Fruit fly (Drosophila melanogaster): ENCODE data around the gene Or85f.

Gene Or85f

dm6 chr3R:9399951-9400392 is 2.0 kb downstream of the Or85f start, which contains the start of gene CG34117 (continued):
- TF ChIP-seq CG2202 (tag; optimal IDR thresholded peaks at IDR 0.05) (peak; percentile 50), NC2α (GFP tag; optimal IDR thresholded peaks at IDR 0.05) (no peak), lbe (GFP tag; optimal IDR thresholded peaks at IDR 0.05) (peak; percentile 70), Bdp1 (GFP tag; optimal IDR thresholded peaks at IDR 0.05) (peak; percentile 6), Xbp1 (GFP tag; optimal IDR thresholded peaks at IDR 0.05) (peak; percentile 91), pfk (GFP tag; optimal IDR thresholded peaks at IDR 0.05) (peak; percentile 32), luna (GFP tag; optimal IDR thresholded peaks at IDR 0.05) (no peak), Atf-2 (GFP tag; optimal IDR thresholded peaks at IDR 0.05) (peak; percentile 38), CG2678 (tag; optimal IDR thresholded peaks at IDR 0.05) (peak; percentile 85), mirr (GFP tag; optimal IDR thresholded peaks at IDR 0.05) (peak; percentile 17), repo (GFP tag; optimal IDR thresholded peaks at IDR 0.05) (peak; percentile 18), tin (GFP tag; optimal IDR thresholded peaks at IDR 0.05) (peak; percentile 79), Hr3 (GFP tag; optimal IDR thresholded peaks at IDR 0.05) (peak; percentile 82), fd3F (GFP tag; optimal IDR thresholded peaks at IDR 0.05) (peak; percentile 68), CG10979 (tag; optimal IDR thresholded peaks at IDR 0.05) (peak; percentile 75), CG1529 (GFP tag; optimal IDR thresholded peaks at IDR 0.05) (peak; percentile 45), CG11085 (GFP tag; IDR thresholded peaks at IDR 0.05) (peak; percentile 83), MBD-R2 (GFP tag; IDR thresholded peaks at IDR 0.05) (peak; percentile 94), CG8924 (tag; optimal IDR thresholded peaks at IDR 0.05) (peak; percentile 88), en (GFP tag; optimal IDR thresholded peaks at IDR 0.05) (no peak), CG17612 (GFP tag; IDR thresholded peaks at IDR 0.05) (peak; percentile 5; the same call in 1 of the 2 replicates), Rx (GFP tag; IDR thresholded peaks at IDR 0.05) (peak; percentile 58), sna (GFP tag; IDR thresholded peaks at IDR 0.05; ENCODE audit: partially characterized antibody) (no peak), dm (GFP tag; optimal IDR thresholded peaks at IDR 0.05) (peak; percentile 17), lilli (GFP tag; optimal IDR thresholded peaks at IDR 0.05) (peak; percentile 85), lov (optimal IDR thresholded peaks at IDR 0.05) (no peak), lov (GFP tag; IDR thresholded peaks at IDR 0.05) (no peak), CG30431 (GFP tag; optimal IDR thresholded peaks at IDR 0.05) (peak; percentile 27), CG9727 (GFP tag; optimal IDR thresholded peaks at IDR 0.05) (peak; percentile 84), CG31365 (tag; optimal IDR thresholded peaks at IDR 0.05) (no peak), CG13775 (GFP tag; optimal IDR thresholded peaks at IDR 0.05) (peak; percentile 80), CG2116 (GFP tag; optimal IDR thresholded peaks at IDR 0.05) (peak; percentile 54), CG10209 (GFP tag; optimal IDR thresholded peaks at IDR 0.05) (peak; percentile 77), Hmx (GFP tag; optimal IDR thresholded peaks at IDR 0.05) (peak; percentile 49), bowl (GFP tag; IDR thresholded peaks at IDR 0.05) (no peak), CG8290 (GFP tag; optimal IDR thresholded peaks at IDR 0.05) (peak; percentile 54), CG8290 (tag; optimal IDR thresholded peaks at IDR 0.05) (peak in 1 of 2 experiments; percentile 79), CG11696 (GFP tag; IDR thresholded peaks at IDR 0.05) (peak; percentile 60), ato (GFP tag; IDR thresholded peaks at IDR 0.05; ENCODE audit: partially characterized antibody) (no peak), ci (GFP tag; IDR thresholded peaks at IDR 0.05) (peak; percentile 84), otp (GFP tag; IDR thresholded peaks at IDR 0.05) (peak; percentile 66; the same call in 2 of the 3 replicates), CG6689 (GFP tag; IDR thresholded peaks at IDR 0.05) (peak; percentile 76), CG13287 (GFP tag; IDR thresholded peaks at IDR 0.05; ENCODE audit: partially characterized antibody) (peak; percentile 56), CG15601 (tag; optimal IDR thresholded peaks at IDR 0.05) (peak; percentile 71), pho (GFP tag; optimal IDR thresholded peaks at IDR 0.05) (peak; percentile 47), sc (optimal IDR thresholded peaks at IDR 0.05) (no peak), sc (GFP tag; optimal IDR thresholded peaks at IDR 0.05) (peak; percentile 58), CG11247 (GFP tag; IDR thresholded peaks at IDR 0.05) (peak; percentile 73), ERR (GFP tag; optimal IDR thresholded peaks at IDR 0.05) (peak; percentile 16), dysf (GFP tag; IDR thresholded peaks at IDR 0.05) (peak; percentile 76; the same call in 2 of the 3 replicates), CG1647 (GFP tag; optimal IDR thresholded peaks at IDR 0.05) (peak; percentile 58), CG18599 (GFP tag; optimal IDR thresholded peaks at IDR 0.05) (peak; percentile 88)
